Worm (Caenorhabditis elegans): ENCODE results near the gene fbxa-3.
A peak's percentile ranks its signal among the peaks of the same experiment; 100 is the strongest.
"Not testable (repeated sequence)": the region's sequence is repeated elsewhere in the genome, so short reads cannot be mapped to it uniquely, and the experiment has no call there.

The fbxa-3 gene

DNA sequence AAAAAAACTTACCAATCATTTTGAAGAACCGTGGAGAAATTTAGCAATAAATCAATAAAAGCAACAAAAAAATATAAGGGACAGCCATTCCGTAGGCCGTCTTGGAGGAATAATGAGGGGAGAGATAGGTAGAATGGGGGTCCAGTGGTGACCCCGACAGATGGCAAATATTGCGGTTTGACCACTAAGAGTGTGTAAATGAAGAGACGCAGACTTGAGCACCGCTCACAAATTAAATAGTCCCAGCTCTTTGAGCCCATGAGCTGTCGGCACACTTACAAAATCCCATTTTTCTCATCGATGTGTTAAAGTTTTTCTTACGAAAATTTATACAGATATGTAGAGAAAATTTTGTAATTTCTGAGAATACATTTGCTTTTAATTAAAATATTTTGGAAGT, at the start of gene fbxa-3:
TSS of gene fbxa-3 (minus strand) at position 101 of the 400 bp plus-strand sequence.
- TF ChIP-seq ZK546.5 (tag; optimal IDR thresholded peaks at IDR 0.05) (no peak), pha-4 (tag; optimal IDR thresholded peaks at IDR 0.05) (no peak), lin-39 (tag; optimal IDR thresholded peaks at IDR 0.05) (no peak), nhr-25 (tag; optimal IDR thresholded peaks at IDR 0.05) (no peak), aly-2 (tag; optimal IDR thresholded peaks at IDR 0.05) (no peak), ceh-9 (tag; optimal IDR thresholded peaks at IDR 0.05) (no peak)

DNA sequence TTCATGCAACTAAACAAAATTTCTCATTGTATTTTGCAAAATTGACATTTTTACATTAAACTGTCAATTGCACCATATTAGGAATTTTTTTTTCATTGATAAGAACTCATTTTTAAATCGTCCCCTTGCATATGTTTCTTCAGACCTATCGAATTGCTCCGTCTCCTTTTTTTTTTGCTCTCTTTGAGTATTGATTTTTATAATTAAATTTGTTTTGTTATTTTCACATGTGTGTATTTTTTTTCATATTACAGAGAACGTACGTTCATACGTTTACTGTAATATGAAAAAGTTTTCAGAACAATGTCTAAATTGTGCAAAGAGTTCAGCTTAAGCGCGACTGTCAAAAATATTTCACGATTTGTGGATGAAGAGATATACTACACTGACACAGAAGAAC, 48.4 kb upstream of the fbxa-3 start, which contains the start of gene math-14:
TSS of gene math-14 (plus strand) at position 301 of the 400 bp plus-strand sequence.
- no peak for TF ChIP-seq skn-1 (tag; optimal IDR thresholded peaks at IDR 0.05)
- TF ChIP-seq R02D3.7 (tag; optimal IDR thresholded peaks at IDR 0.05): no peak
- TF ChIP-seq ztf-11 (tag; optimal IDR thresholded peaks at IDR 0.05): no peak
- TF ChIP-seq elt-2 (tag; optimal IDR thresholded peaks at IDR 0.05): peak; percentile 29

DNA sequence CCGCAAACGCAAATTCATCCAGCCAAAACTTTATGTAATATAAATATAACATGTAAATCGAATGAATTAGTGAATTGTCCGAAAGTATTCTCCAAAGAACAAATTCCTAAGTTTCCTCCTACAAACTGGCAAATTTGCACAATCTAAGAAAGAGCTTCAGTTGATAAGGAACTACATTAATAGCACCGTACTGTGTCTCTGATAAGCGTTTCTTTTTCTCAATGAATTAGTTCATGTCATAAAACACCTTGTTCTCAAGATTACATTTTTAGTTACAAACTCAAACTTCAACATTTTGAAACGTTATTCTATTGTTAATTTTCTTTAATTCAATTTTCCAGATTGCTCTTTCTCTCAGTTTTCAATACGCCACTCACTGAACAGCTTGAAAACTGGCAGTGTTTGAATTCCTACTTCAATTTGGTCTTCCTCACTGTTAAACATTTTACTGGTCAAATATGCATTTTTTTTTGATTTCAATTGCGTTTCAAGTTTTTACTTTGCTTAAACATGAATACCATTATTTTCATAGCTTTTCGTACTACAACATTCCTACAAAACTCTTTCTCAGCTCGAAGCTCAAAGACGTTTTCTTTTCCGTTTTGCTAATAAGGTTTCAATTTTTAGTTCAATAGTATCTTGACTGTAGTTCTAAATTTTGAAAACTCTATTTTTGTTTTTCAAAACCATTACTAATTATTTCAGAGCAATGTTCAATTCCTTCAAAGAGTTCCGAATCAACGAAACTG, 45.2 kb upstream of the fbxa-3 start, which contains the start of gene math-15:
TSS of gene math-15 (plus strand) at position 699 of the 749 bp plus-strand sequence.
- TF ChIP-seq elt-1 (tag; optimal IDR thresholded peaks at IDR 0.05) (no peak), pqm-1 (tag; optimal IDR thresholded peaks at IDR 0.05) (peak; percentile 11), elt-2 (tag; optimal IDR thresholded peaks at IDR 0.05) (peak; percentile 67)

DNA sequence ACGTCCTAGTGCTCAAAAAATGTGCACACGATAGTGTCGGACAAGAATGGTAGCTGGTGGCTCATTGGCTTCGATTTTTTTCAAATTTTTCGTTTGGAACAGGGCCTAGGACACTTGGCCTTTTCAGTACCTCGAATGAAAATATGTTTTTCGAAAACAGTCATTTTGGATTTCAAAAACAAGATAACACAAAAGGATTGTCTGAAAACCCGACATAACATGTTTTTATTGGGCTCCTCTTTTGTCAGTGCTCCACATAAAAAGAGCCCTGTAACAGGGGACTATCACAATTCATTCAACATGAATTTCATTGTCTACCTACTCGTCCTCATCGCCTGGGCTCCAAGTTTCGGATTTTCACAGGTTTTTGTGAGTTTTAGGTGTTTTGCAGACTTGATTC, 43.6 kb upstream of the fbxa-3 start, which contains the start of gene C16C4.17:
TSS of gene C16C4.17 (plus strand) at position 301 of the 400 bp plus-strand sequence.
- no peak for TF ChIP-seq ceh-28 (tag; optimal IDR thresholded peaks at IDR 0.05)
- TF ChIP-seq lsy-12 (tag; optimal IDR thresholded peaks at IDR 0.05): no peak
- no peak for TF ChIP-seq nhr-76 (tag; optimal IDR thresholded peaks at IDR 0.05)
- TF ChIP-seq ama-1 (optimal IDR thresholded peaks at IDR 0.05): no peak
- no peak for TF ChIP-seq zag-1 (tag; optimal IDR thresholded peaks at IDR 0.05)
- TF ChIP-seq fos-1 (tag; optimal IDR thresholded peaks at IDR 0.05): no peak
- no peak for TF ChIP-seq elt-1 (tag; optimal IDR thresholded peaks at IDR 0.05)
- no peak for TF ChIP-seq ceh-82 (tag; optimal IDR thresholded peaks at IDR 0.05)
- TF ChIP-seq sea-2 (GFP tag; optimal IDR thresholded peaks at IDR 0.05): no peak
- no peak for TF ChIP-seq R02D3.7 (tag; optimal IDR thresholded peaks at IDR 0.05)
- no peak for TF ChIP-seq lin-39 (tag; optimal IDR thresholded peaks at IDR 0.05)
- TF ChIP-seq snpc-4 (tag; optimal IDR thresholded peaks at IDR 0.05): no peak

DNA sequence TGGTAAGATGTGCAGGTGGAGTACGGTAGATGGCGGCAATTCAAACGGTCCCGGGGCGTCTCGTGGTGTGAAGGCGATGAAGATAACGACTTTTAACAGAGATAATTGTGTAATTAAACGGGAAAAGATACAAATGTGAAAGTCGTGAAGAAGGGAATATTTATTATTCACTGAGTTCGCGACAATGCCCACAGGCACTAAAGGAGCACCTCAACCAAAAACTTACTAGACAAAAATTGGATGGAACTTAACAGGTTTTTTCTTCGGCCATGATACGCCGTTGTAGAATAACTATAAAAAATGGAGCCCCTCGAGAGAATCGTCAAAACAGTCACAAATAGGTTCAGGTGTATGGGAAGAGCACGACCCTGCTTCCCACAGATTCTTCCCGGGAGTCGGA, 41.7 kb upstream of the fbxa-3 start, which contains the start of gene fbxb-98:
TSS of gene fbxb-98 (plus strand) at position 301 of the 400 bp plus-strand sequence.
- TF ChIP-seq snpc-4, nhr-12, nhr-23 (tag; optimal IDR thresholded peaks at IDR 0.05): not testable (repeated sequence)

ce11 chrII:1861285-1861793, 40.7 kb upstream of the fbxa-3 start, which contains the start of gene C16C4.18:
C16C4.18 (minus strand) TSS chrII:1861335.
- not testable (repeated sequence) for TF ChIP-seq nhr-23, nhr-237, fkh-2 (tag; optimal IDR thresholded peaks at IDR 0.05)

- TF ChIP-seq nhr-76, elt-1, nhr-23 (tag; optimal IDR thresholded peaks at IDR 0.05): not testable (repeated sequence)
These were observed 33.4 kb upstream of the fbxa-3 start, which contains the start of gene fbxb-95 for ce11 chrII:1854094-1854493. fbxb-95 (plus strand) TSS chrII:1854394.

ce11 chrII:1852503-1852902, 31.8 kb upstream of the fbxa-3 start, which contains the start of gene C52E2.2:
C52E2.2 (plus strand) TSS chrII:1852803.
- TF ChIP-seq nhr-76 (tag; optimal IDR thresholded peaks at IDR 0.05): no peak
- TF ChIP-seq ceh-16 (tag; optimal IDR thresholded peaks at IDR 0.05): no peak
- TF ChIP-seq sea-2 (GFP tag; optimal IDR thresholded peaks at IDR 0.05): no peak
- TF ChIP-seq egl-5 (tag; optimal IDR thresholded peaks at IDR 0.05): no peak
- TF ChIP-seq ZK546.5 (tag; optimal IDR thresholded peaks at IDR 0.05): no peak
- no peak for TF ChIP-seq aly-2 (tag; optimal IDR thresholded peaks at IDR 0.05)
- no peak for TF ChIP-seq hmg-11 (tag; optimal IDR thresholded peaks at IDR 0.05)
- no peak for TF ChIP-seq nhr-43 (tag; optimal IDR thresholded peaks at IDR 0.05; ENCODE audit: poor library complexity, severe bottlenecking)
- TF ChIP-seq fkh-2 (tag; optimal IDR thresholded peaks at IDR 0.05): no peak
- no peak for TF ChIP-seq nhr-12 (tag; optimal IDR thresholded peaks at IDR 0.05)
- TF ChIP-seq elt-3 (tag; optimal IDR thresholded peaks at IDR 0.05): no peak
- TF ChIP-seq ceh-28 (tag; optimal IDR thresholded peaks at IDR 0.05): no peak
- no peak for TF ChIP-seq nhr-11 (tag; optimal IDR thresholded peaks at IDR 0.05)
- TF ChIP-seq unc-62 (GFP tag; optimal IDR thresholded peaks at IDR 0.05): no peak
- no peak for TF ChIP-seq egl-27 (tag; optimal IDR thresholded peaks at IDR 0.05)
- TF ChIP-seq skn-1 (tag; optimal IDR thresholded peaks at IDR 0.05): no peak
- no peak for TF ChIP-seq nhr-25 (tag; optimal IDR thresholded peaks at IDR 0.05)
- no peak for TF ChIP-seq mml-1 (tag; optimal IDR thresholded peaks at IDR 0.05)

Data from whole organism, L3 larva.